Fruit fly (Drosophila melanogaster) whole organism, embryonic: Measurements from ENCODE around the gene unc-119.

Experiments
- CG10979 ChIP-seq: fragments of 200-800 bp; sonication (Bioruptor generic); optimal IDR thresholded peaks from 2 replicates; lab custom pipeline; 2018; ENCODE audit warnings: missing biosample characterization, mild to moderate bottlenecking, missing genetic modification characterization, moderate library complexity
- CG11723 ChIP-seq: fragments of 200-800 bp; sonication (Bioruptor generic); optimal IDR thresholded peaks from 2 replicates; lab custom pipeline; 2017; ENCODE audit warnings: missing biosample characterization, mild to moderate bottlenecking, missing genetic modification characterization
- CG14014 ChIP-seq: fragments of 200-800 bp; sonication (Bioruptor generic); IDR thresholded peaks from 2 replicates; pipeline ENCODE4 v1.3.6; 2022; ENCODE audit warnings: missing biosample characterization, missing genetic modification characterization
- CG14667 ChIP-seq: fragments of 200-800 bp; sonication (Bioruptor generic); IDR thresholded peaks from 2 replicates; pipeline ENCODE4 v1.3.6; 2022; ENCODE audit warnings: missing biosample characterization, missing genetic modification characterization
- CG14860 ChIP-seq: fragments of 200-800 bp; sonication (Bioruptor generic); IDR thresholded peaks from 3 replicates; pipeline ENCODE4 v1.3.6; 2022; ENCODE audit warnings: missing biosample characterization, missing genetic modification characterization; ENCODE audit not compliant: partially characterized antibody
- CG1529 ChIP-seq: fragments of 200-800 bp; sonication (Bioruptor generic); optimal IDR thresholded peaks from 3 replicates; lab custom pipeline; 2018; ENCODE audit warnings: missing biosample characterization, missing genetic modification characterization
- CG1603 ChIP-seq: fragments of 200-800 bp; sonication (Bioruptor generic); optimal IDR thresholded peaks from 2 replicates; lab custom pipeline; 2019; ENCODE audit warnings: missing biosample characterization, mild to moderate bottlenecking, missing genetic modification characterization, moderate library complexity
- CG16863 ChIP-seq: fragments of 200-800 bp; sonication (Bioruptor generic); optimal IDR thresholded peaks from 3 replicates; lab custom pipeline; 2016; ENCODE audit warnings: missing biosample characterization, missing genetic modification characterization
- CG17385 ChIP-seq: fragments of 200-800 bp; sonication (Bioruptor generic); optimal IDR thresholded peaks from 3 replicates; lab custom pipeline; 2018; ENCODE audit warnings: missing biosample characterization, mild to moderate bottlenecking, missing genetic modification characterization
- CG17568 ChIP-seq: fragments of 200-800 bp; sonication (Bioruptor generic); optimal IDR thresholded peaks from 2 replicates; lab custom pipeline; 2018; ENCODE audit warnings: missing biosample characterization, mild to moderate bottlenecking, missing genetic modification characterization, moderate library complexity
- CG30020 ChIP-seq: fragments of 200-800 bp; optimal IDR thresholded peaks from 2 replicates; lab custom pipeline; 2019; ENCODE audit warnings: missing biosample characterization, mild to moderate bottlenecking, missing genetic modification characterization, moderate library complexity
- CG4707 ChIP-seq: fragments of 200-800 bp; sonication (Bioruptor generic); optimal IDR thresholded peaks from 2 replicates; lab custom pipeline; 2018; ENCODE audit warnings: missing biosample characterization, mild to moderate bottlenecking, missing genetic modification characterization, moderate library complexity
- CG6654 ChIP-seq: fragments of 200-800 bp; sonication (Bioruptor generic); optimal IDR thresholded peaks from 2 replicates; lab custom pipeline; 2017; ENCODE audit warnings: missing biosample characterization, mild to moderate bottlenecking, missing genetic modification characterization
- CG6765 ChIP-seq: fragments of 200-800 bp; sonication (Bioruptor generic); optimal IDR thresholded peaks from 3 replicates; lab custom pipeline; 2017; ENCODE audit warnings: missing biosample characterization, mild to moderate bottlenecking, missing genetic modification characterization
- CG8281 ChIP-seq: fragments of 200-800 bp; sonication (Bioruptor generic); optimal IDR thresholded peaks from 2 replicates; lab custom pipeline; 2018; ENCODE audit warnings: missing biosample characterization, mild to moderate bottlenecking, missing genetic modification characterization, moderate library complexity
- CG8290 ChIP-seq, 3 experiments: fragments of 200-800 bp; sonication (Bioruptor generic); optimal IDR thresholded peaks; 2 replicates each; lab custom pipeline; 2016 to 2019; ENCODE audit warnings: missing biosample characterization in 3 of 3, missing genetic modification characterization in 3 of 3, mild to moderate bottlenecking in 2 of 3, moderate library complexity in 1 of 3
- CG8388 ChIP-seq: fragments of 200-800 bp; sonication (Bioruptor generic); optimal IDR thresholded peaks from 2 replicates; lab custom pipeline; 2019; ENCODE audit warnings: missing biosample characterization, mild to moderate bottlenecking, missing genetic modification characterization, moderate library complexity
- CG9817 ChIP-seq: fragments of 200-800 bp; sonication (Bioruptor generic); optimal IDR thresholded peaks from 2 replicates; lab custom pipeline; 2018; ENCODE audit warnings: missing biosample characterization, mild to moderate bottlenecking, missing genetic modification characterization, moderate library complexity
- Dek ChIP-seq: fragments of 200-800 bp; sonication (Bioruptor generic); optimal IDR thresholded peaks from 3 replicates; lab custom pipeline; 2019; ENCODE audit warnings: missing biosample characterization, mild to moderate bottlenecking, missing genetic modification characterization, moderate library complexity
- HmgD ChIP-seq: fragments of 200-800 bp; sonication (Bioruptor generic); optimal IDR thresholded peaks from 3 replicates; lab custom pipeline; 2016; ENCODE audit warnings: missing biosample characterization, missing genetic modification characterization
- Hr39 ChIP-seq: fragments of >200 bp; optimal IDR thresholded peaks from 2 replicates; lab custom pipeline; 2017
- Lim3 ChIP-seq: fragments of 200-800 bp; sonication (Bioruptor generic); IDR thresholded peaks from 2 replicates; pipeline ENCODE4 v1.3.6; 2022; ENCODE audit warnings: missing biosample characterization, missing genetic modification characterization
- ac ChIP-seq: fragments of 200-800 bp; sonication (Bioruptor generic); optimal IDR thresholded peaks from 3 replicates; lab custom pipeline; 2017; ENCODE audit warnings: missing biosample characterization, mild to moderate bottlenecking, missing genetic modification characterization
- aop ChIP-seq: fragments of 200-800 bp; sonication (Bioruptor generic); IDR thresholded peaks from 2 replicates; pipeline ENCODE4 v1.3.6; 2022; ENCODE audit warnings: missing biosample characterization, missing genetic modification characterization
- br ChIP-seq: fragments of >200 bp; optimal IDR thresholded peaks from 2 replicates; lab custom pipeline; 2017
- cg ChIP-seq: fragments of 200-800 bp; sonication (Bioruptor generic); optimal IDR thresholded peaks from 3 replicates; lab custom pipeline; 2019; ENCODE audit warnings: missing biosample characterization, mild to moderate bottlenecking, missing genetic modification characterization, moderate library complexity
- crp ChIP-seq, 2 experiments: fragments of 200-800 bp; sonication (Bioruptor generic); optimal IDR thresholded peaks; 2 replicates in 1 of 2; 3 replicates in 1 of 2; lab custom pipeline; 2017; ENCODE audit warnings: missing biosample characterization in 2 of 2, missing genetic modification characterization in 2 of 2, mild to moderate bottlenecking in 1 of 2, moderate library complexity in 1 of 2
- dan ChIP-seq: fragments of 200-800 bp; sonication (Bioruptor generic); IDR thresholded peaks from 2 replicates; pipeline ENCODE4 v1.3.6; 2022; ENCODE audit warnings: missing biosample characterization, missing genetic modification characterization
- en ChIP-seq: fragments of 200-800 bp; sonication (Bioruptor generic); optimal IDR thresholded peaks from 2 replicates; lab custom pipeline; 2016; ENCODE audit warnings: missing biosample characterization, missing genetic modification characterization
- fd96Cb ChIP-seq: fragments of 200-800 bp; sonication (Bioruptor generic); optimal IDR thresholded peaks from 2 replicates; lab custom pipeline; 2018; ENCODE audit warnings: missing biosample characterization, mild to moderate bottlenecking, missing genetic modification characterization, moderate library complexity
- gem ChIP-seq: fragments of 200-800 bp; sonication (Bioruptor generic); optimal IDR thresholded peaks from 2 replicates; lab custom pipeline; 2019; ENCODE audit warnings: missing biosample characterization, mild to moderate bottlenecking, missing genetic modification characterization, moderate library complexity
- gt ChIP-seq: fragments of 200-800 bp; sonication (Bioruptor generic); IDR thresholded peaks from 2 replicates; pipeline ENCODE4 v1.3.6; 2022; ENCODE audit warnings: missing biosample characterization, missing genetic modification characterization
- h ChIP-seq: fragments of >200 bp; optimal IDR thresholded peaks from 2 replicates; lab custom pipeline; 2017
- her ChIP-seq: fragments of 200-800 bp; sonication (Bioruptor generic); optimal IDR thresholded peaks from 2 replicates; lab custom pipeline; 2016; ENCODE audit warnings: missing biosample characterization, missing genetic modification characterization
- mam ChIP-seq: fragments of 200-800 bp; sonication (Bioruptor generic); optimal IDR thresholded peaks from 3 replicates; lab custom pipeline; 2016; ENCODE audit warnings: missing biosample characterization, missing genetic modification characterization
- org-1 ChIP-seq: fragments of 200-800 bp; sonication (Bioruptor generic); optimal IDR thresholded peaks from 2 replicates; lab custom pipeline; 2017; ENCODE audit warnings: missing biosample characterization, missing genetic modification characterization
- pita ChIP-seq: fragments of 200-800 bp; sonication (Bioruptor generic); optimal IDR thresholded peaks from 2 replicates; lab custom pipeline; 2017; ENCODE audit warnings: missing biosample characterization, mild to moderate bottlenecking, missing genetic modification characterization
- pnt ChIP-seq: fragments of 200-800 bp; sonication (Bioruptor generic); optimal IDR thresholded peaks from 3 replicates; lab custom pipeline; 2016; ENCODE audit warnings: missing biosample characterization, missing genetic modification characterization
- pzg ChIP-seq: fragments of 200-800 bp; sonication (Bioruptor generic); optimal IDR thresholded peaks from 3 replicates; lab custom pipeline; 2018; ENCODE audit warnings: missing biosample characterization, mild to moderate bottlenecking, missing genetic modification characterization, moderate library complexity
- shn ChIP-seq: fragments of 200-800 bp; sonication (Bioruptor generic); optimal IDR thresholded peaks from 3 replicates; lab custom pipeline; 2016; ENCODE audit warnings: missing biosample characterization, missing genetic modification characterization
- sisA ChIP-seq: fragments of 200-800 bp; sonication (Bioruptor generic); IDR thresholded peaks from 2 replicates; pipeline ENCODE4 v1.3.6; 2022; ENCODE audit warnings: missing biosample characterization, missing genetic modification characterization
- slp2 ChIP-seq: fragments of 200-800 bp; sonication (Bioruptor generic); optimal IDR thresholded peaks from 2 replicates; lab custom pipeline; 2016; ENCODE audit warnings: missing biosample characterization, missing genetic modification characterization
- so ChIP-seq: fragments of 200-800 bp; sonication (Bioruptor generic); IDR thresholded peaks from 3 replicates; pipeline ENCODE4 v1.3.6; 2022; ENCODE audit warnings: missing biosample characterization, missing genetic modification characterization
- sqz ChIP-seq: fragments of 200-800 bp; sonication (Bioruptor generic); optimal IDR thresholded peaks from 3 replicates; lab custom pipeline; 2018; ENCODE audit warnings: missing biosample characterization, mild to moderate bottlenecking, missing genetic modification characterization
- stc ChIP-seq: fragments of 200-800 bp; sonication (Bioruptor generic); IDR thresholded peaks from 2 replicates; pipeline ENCODE4 v1.3.6; 2022; ENCODE audit warnings: missing biosample characterization, missing genetic modification characterization
- tio ChIP-seq: fragments of 200-800 bp; sonication (Bioruptor generic); optimal IDR thresholded peaks from 2 replicates; lab custom pipeline; 2017; ENCODE audit warnings: missing biosample characterization, missing genetic modification characterization, inconsistent platforms
- vnd ChIP-seq: fragments of 200-800 bp; sonication (Bioruptor generic); IDR thresholded peaks from 3 replicates; pipeline ENCODE4 v1.3.6; 2022; ENCODE audit warnings: missing biosample characterization, missing genetic modification characterization; ENCODE audit not compliant: partially characterized antibody
- vvl ChIP-seq: fragments of 200-800 bp; sonication (Bioruptor generic); IDR thresholded peaks from 2 replicates; pipeline ENCODE4 v1.3.6; 2022; ENCODE audit warnings: missing biosample characterization, missing genetic modification characterization

unc-119 gene

DNA sequence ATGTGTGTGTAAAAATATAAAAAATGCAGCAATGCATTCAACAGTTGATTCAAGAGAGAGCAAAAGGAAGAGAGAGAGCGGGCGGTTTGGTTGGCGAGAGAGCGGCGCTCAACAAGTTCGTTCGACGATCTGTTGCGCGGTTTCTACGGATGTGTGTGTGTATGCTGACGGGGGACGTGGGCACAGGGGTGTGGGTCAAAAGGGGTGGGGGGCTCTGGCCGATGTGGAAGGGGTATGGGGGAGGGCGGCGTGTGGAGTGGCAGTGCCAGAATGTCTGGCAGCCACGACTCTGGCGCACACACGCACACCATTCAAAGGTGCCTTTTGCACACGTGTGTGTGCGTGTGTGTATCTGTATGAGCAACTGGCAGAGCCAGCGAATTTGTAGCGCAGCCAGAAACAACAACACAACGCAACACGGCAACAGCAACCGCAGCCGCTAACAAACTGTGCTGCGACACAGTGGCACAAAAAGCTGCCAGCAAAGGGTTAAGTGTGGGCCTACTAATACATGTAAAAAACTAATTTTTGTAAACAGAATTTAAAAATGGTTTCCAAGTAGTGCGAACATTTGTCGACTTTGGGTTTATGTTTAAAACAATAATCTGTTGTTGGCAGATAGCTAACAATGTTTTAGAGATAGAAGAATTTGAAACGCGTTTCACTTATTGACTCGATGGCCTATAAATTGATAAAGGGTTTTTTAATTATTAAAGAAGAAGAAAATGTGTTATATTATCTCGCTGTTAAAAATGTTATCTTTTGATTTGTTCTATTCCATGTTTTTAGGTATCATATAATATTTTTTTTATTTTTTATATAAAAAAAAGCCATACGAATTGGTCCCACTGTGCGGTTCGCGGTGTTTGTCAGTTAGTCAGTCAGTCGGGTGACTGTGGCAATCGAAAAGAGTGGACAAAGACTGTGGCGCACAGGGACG lies 15.7 kb upstream of the unc-119 start (continued):
- TF ChIP-seq CG8388 (GFP tag; lab: Kevin White, UChicago) = peak; percentile 93
- TF ChIP-seq Dek (tag; lab: Kevin White, UChicago) = peak; percentile 87
- TF ChIP-seq CG6765 (GFP tag; lab: Kevin White, UChicago) = peak; percentile 87
- peak; percentile 94 for TF ChIP-seq cg (GFP tag; lab: Kevin White, UChicago)
- TF ChIP-seq sisA (GFP tag; lab: Robert Waterston, UW) = peak; percentile 77
- TF ChIP-seq dan (GFP tag; lab: Robert Waterston, UW) = peak; percentile 63
- no peak for TF ChIP-seq CG4707 (GFP tag; lab: Kevin White, UChicago)
- peak; percentile 73 for TF ChIP-seq pnt (GFP tag; lab: Kevin White, UChicago)
- TF ChIP-seq br (lab: Kevin White, UChicago) = no peak
- peak; percentile 97 for TF ChIP-seq CG10979 (tag; lab: Kevin White, UChicago)
- TF ChIP-seq CG1529 (GFP tag; lab: Kevin White, UChicago) = peak; percentile 72
- TF ChIP-seq org-1 = peak; percentile 91
- TF ChIP-seq CG16863 (GFP tag; lab: Kevin White, UChicago) = peak; percentile 84
- no peak for TF ChIP-seq CG8290 (GFP tag; optimal IDR thresholded peaks at IDR 0.05; lab: Kevin White, UChicago)
- TF ChIP-seq CG8290 (tag; optimal IDR thresholded peaks at IDR 0.05; lab: Kevin White, UChicago) = peak in 1 of 2 experiments; percentile 64
- no peak for TF ChIP-seq pzg (GFP tag; lab: Kevin White, UChicago)
- peak; percentile 90 for TF ChIP-seq CG6654 (GFP tag; lab: Kevin White, UChicago)
- TF ChIP-seq shn (GFP tag; lab: Kevin White, UChicago) = peak; percentile 86
- TF ChIP-seq stc (GFP tag; lab: Robert Waterston, UW) = peak; percentile 61; the same call in 1 of the 2 replicates
- TF ChIP-seq Hr39 (lab: Kevin White, UChicago) = no peak
- 0 out of 2 replicates have a peak, but pooled peaks have one; percentile 25 for TF ChIP-seq gt (GFP tag; lab: Robert Waterston, UW)
- peak; percentile 43 for TF ChIP-seq vvl (GFP tag; lab: Robert Waterston, UW)
- peak; percentile 97 for TF ChIP-seq fd96Cb (tag; lab: Kevin White, UChicago)
- TF ChIP-seq her (GFP tag; lab: Kevin White, UChicago) = peak; percentile 18
- peak; percentile 76 for TF ChIP-seq CG8281 (tag; lab: Kevin White, UChicago)
- TF ChIP-seq CG14667 (GFP tag; lab: Robert Waterston, UW) = peak; percentile 74
- TF ChIP-seq h (lab: Kevin White, UChicago) = no peak
- no peak for TF ChIP-seq pita (GFP tag; lab: Kevin White, UChicago)
- TF ChIP-seq Lim3 (GFP tag; lab: Robert Waterston, UW) = no peak
- peak; percentile 34 for TF ChIP-seq HmgD (GFP tag; lab: Kevin White, UChicago)
- TF ChIP-seq CG14860 (GFP tag; lab: Robert Waterston, UW) = no peak
- peak; percentile 79 for TF ChIP-seq slp2
- TF ChIP-seq CG11723 (GFP tag; lab: Kevin White, UChicago) = peak; percentile 84
- TF ChIP-seq aop (GFP tag; lab: Robert Waterston, UW) = no peak
- TF ChIP-seq sqz = peak; percentile 78
- peak; percentile 87 for TF ChIP-seq CG17385 (GFP tag; lab: Kevin White, UChicago)
- 0 out of 2 replicates have a peak, but pooled peaks have one; percentile 56 for TF ChIP-seq CG14014 (GFP tag; lab: Robert Waterston, UW)
- TF ChIP-seq en (GFP tag; lab: Kevin White, UChicago) = peak; percentile 33
- peak; percentile 73 for TF ChIP-seq mam (GFP tag; lab: Kevin White, UChicago)
- TF ChIP-seq CG30020 (tag; lab: Kevin White, UChicago) = peak; percentile 83
- TF ChIP-seq CG1603 (tag; lab: Kevin White, UChicago) = peak; percentile 71
- peak in 1 of 2 experiments; percentile 56 for TF ChIP-seq crp (GFP tag; optimal IDR thresholded peaks at IDR 0.05; lab: Kevin White, UChicago)
- TF ChIP-seq tio (GFP tag; lab: Kevin White, UChicago) = peak; percentile 94
- TF ChIP-seq ac (GFP tag; lab: Kevin White, UChicago) = peak; percentile 80
- TF ChIP-seq CG9817 (tag; lab: Kevin White, UChicago) = peak; percentile 85
- peak; percentile 72; the same call in 2 of the 3 replicates for TF ChIP-seq so (GFP tag; lab: Robert Waterston, UW)
- TF ChIP-seq gem (tag; lab: Kevin White, UChicago) = peak; percentile 97
- TF ChIP-seq vnd (GFP tag; lab: Robert Waterston, UW) = no peak
- peak; percentile 61 for TF ChIP-seq CG17568 (GFP tag; lab: Kevin White, UChicago)
